Fruit fly (Drosophila melanogaster) whole organism, embryonic: ENCODE data around the gene CG11986.

ENCODE experiments used
- Adf1 ChIP-seq: fragments of 200-800 bp; sonication (Bioruptor generic); IDR thresholded peaks from 2 replicates; pipeline ENCODE4 v1.3.6; 2022; ENCODE audit warnings: missing biosample characterization, missing genetic modification characterization
- BEAF-32 ChIP-seq: fragments of 200-800 bp; sonication (Bioruptor generic); optimal IDR thresholded peaks from 3 replicates; lab custom pipeline; 2017; ENCODE audit warnings: missing biosample characterization, missing genetic modification characterization, mild to moderate bottlenecking, moderate library complexity, missing genetic modification reagents
- CG10147 ChIP-seq: fragments of 200-800 bp; sonication (Bioruptor generic); optimal IDR thresholded peaks from 2 replicates; lab custom pipeline; 2019; ENCODE audit warnings: missing biosample characterization, mild to moderate bottlenecking, missing genetic modification characterization, moderate library complexity
- CG10209 ChIP-seq: fragments of 200-800 bp; sonication (Bioruptor generic); optimal IDR thresholded peaks from 3 replicates; lab custom pipeline; 2017; ENCODE audit warnings: missing biosample characterization, mild to moderate bottlenecking, missing genetic modification characterization, missing genetic modification reagents
- CG13123 ChIP-seq: fragments of 200-800 bp; sonication (Bioruptor generic); optimal IDR thresholded peaks from 2 replicates; lab custom pipeline; 2016; ENCODE audit warnings: missing biosample characterization, missing genetic modification characterization
- CG13287 ChIP-seq: fragments of 200-800 bp; sonication (Bioruptor generic); IDR thresholded peaks from 2 replicates; pipeline ENCODE4 v1.3.6; 2022; ENCODE audit warnings: missing biosample characterization, missing genetic modification characterization; ENCODE audit not compliant: partially characterized antibody
- CG15073 ChIP-seq: fragments of 200-800 bp; sonication (Bioruptor generic); optimal IDR thresholded peaks from 2 replicates; lab custom pipeline; 2016; ENCODE audit warnings: missing biosample characterization, missing genetic modification characterization
- CG15601 ChIP-seq: fragments of 200-800 bp; sonication (Bioruptor generic); optimal IDR thresholded peaks from 3 replicates; lab custom pipeline; 2019; ENCODE audit warnings: missing biosample characterization, mild to moderate bottlenecking, missing genetic modification characterization, moderate library complexity
- CG16863 ChIP-seq: fragments of 200-800 bp; sonication (Bioruptor generic); optimal IDR thresholded peaks from 3 replicates; lab custom pipeline; 2016; ENCODE audit warnings: missing biosample characterization, missing genetic modification characterization
- CG17385 ChIP-seq: fragments of 200-800 bp; sonication (Bioruptor generic); optimal IDR thresholded peaks from 3 replicates; lab custom pipeline; 2018; ENCODE audit warnings: missing biosample characterization, mild to moderate bottlenecking, missing genetic modification characterization
- CG18262 ChIP-seq: fragments of 200-800 bp; optimal IDR thresholded peaks from 3 replicates; lab custom pipeline; 2019; ENCODE audit warnings: missing biosample characterization, mild to moderate bottlenecking, missing genetic modification characterization, moderate library complexity
- CG18619 ChIP-seq: fragments of 200-800 bp; sonication (Bioruptor generic); optimal IDR thresholded peaks from 3 replicates; lab custom pipeline; 2017; ENCODE audit warnings: missing biosample characterization, mild to moderate bottlenecking, missing genetic modification characterization
- CG3407 ChIP-seq: fragments of 200-800 bp; sonication (Bioruptor generic); optimal IDR thresholded peaks from 2 replicates; lab custom pipeline; 2018; ENCODE audit warnings: missing biosample characterization, mild to moderate bottlenecking, missing genetic modification characterization
- CG43689 ChIP-seq: fragments of 200-800 bp; sonication (Bioruptor generic); IDR thresholded peaks from 2 replicates; pipeline ENCODE4 v1.3.6; 2022; ENCODE audit warnings: missing biosample characterization, missing genetic modification characterization
- CG4854 ChIP-seq: fragments of 200-800 bp; sonication (Bioruptor generic); optimal IDR thresholded peaks from 2 replicates; lab custom pipeline; 2016; ENCODE audit warnings: missing biosample characterization, missing genetic modification characterization, inconsistent platforms
- CG7928 ChIP-seq: fragments of 200-800 bp; sonication (Bioruptor generic); optimal IDR thresholded peaks from 2 replicates; lab custom pipeline; 2017; ENCODE audit warnings: missing biosample characterization, mild to moderate bottlenecking, missing genetic modification characterization
- CG9727 ChIP-seq: fragments of 200-800 bp; sonication (Bioruptor generic); optimal IDR thresholded peaks from 3 replicates; lab custom pipeline; 2017; ENCODE audit warnings: missing biosample characterization, mild to moderate bottlenecking, missing genetic modification characterization
- CG9876 ChIP-seq: fragments of 200-800 bp; sonication (Bioruptor generic); optimal IDR thresholded peaks from 2 replicates; lab custom pipeline; 2016; ENCODE audit warnings: missing biosample characterization, missing genetic modification characterization
- Dp ChIP-seq: fragments of 200-800 bp; sonication (Bioruptor generic); optimal IDR thresholded peaks from 2 replicates; lab custom pipeline; 2018; ENCODE audit warnings: missing biosample characterization, mild to moderate bottlenecking, missing genetic modification characterization, moderate library complexity
- GATAe ChIP-seq: fragments of 200-800 bp; sonication (Bioruptor generic); conservative IDR thresholded peaks from 2 replicates; pipeline ENCODE4 v1.3.6; 2022; ENCODE audit warnings: missing biosample characterization, missing genetic modification characterization
- HmgD ChIP-seq: fragments of 200-800 bp; sonication (Bioruptor generic); optimal IDR thresholded peaks from 3 replicates; lab custom pipeline; 2016; ENCODE audit warnings: missing biosample characterization, missing genetic modification characterization
- HmgZ ChIP-seq: fragments of 200-800 bp; sonication (Bioruptor generic); optimal IDR thresholded peaks from 2 replicates; lab custom pipeline; 2018; ENCODE audit warnings: missing biosample characterization, mild to moderate bottlenecking, missing genetic modification characterization
- Hmx ChIP-seq: fragments of 200-800 bp; sonication (Bioruptor generic); optimal IDR thresholded peaks from 2 replicates; lab custom pipeline; 2016; ENCODE audit warnings: missing biosample characterization, missing genetic modification characterization
- Hr78 ChIP-seq, 2 experiments: fragments of 200-800 bp in 1 of 2; fragments of >200 bp in 1 of 2; sonication (Bioruptor generic) in 1 of 2; optimal IDR thresholded peaks; 2 replicates each; lab custom pipeline; 2017 to 2019; ENCODE audit warnings: missing biosample characterization in 2 of 2, missing genetic modification characterization in 2 of 2, mild to moderate bottlenecking in 1 of 2, moderate library complexity in 1 of 2
- MESR4 ChIP-seq: fragments of 200-800 bp; sonication (Bioruptor generic); optimal IDR thresholded peaks from 2 replicates; lab custom pipeline; 2018; ENCODE audit warnings: missing biosample characterization, mild to moderate bottlenecking, missing genetic modification characterization, moderate library complexity
- Meics ChIP-seq: fragments of 200-800 bp; sonication (Bioruptor generic); optimal IDR thresholded peaks from 2 replicates; lab custom pipeline; 2017; ENCODE audit warnings: missing biosample characterization, mild to moderate bottlenecking, missing genetic modification characterization
- Optix ChIP-seq: fragments of 200-800 bp; sonication (Bioruptor generic); IDR thresholded peaks from 3 replicates; pipeline ENCODE4 v1.3.6; 2022; ENCODE audit warnings: missing biosample characterization, missing genetic modification characterization
- Pdp1 ChIP-seq, 2 experiments: fragments of 200-800 bp; sonication (Bioruptor generic); optimal IDR thresholded peaks; 3 replicates each; lab custom pipeline; 2016; ENCODE audit warnings: missing biosample characterization in 2 of 2, missing genetic modification characterization in 2 of 2, mild to moderate bottlenecking in 1 of 2, moderate library complexity in 1 of 2
- Scr ChIP-seq: fragments of 200-800 bp; sonication (Bioruptor generic); IDR thresholded peaks from 2 replicates; pipeline ENCODE4 v1.3.6; 2022; ENCODE audit warnings: missing biosample characterization, missing genetic modification characterization; ENCODE audit not compliant: partially characterized antibody
- Side ChIP-seq: fragments of 200-800 bp; sonication (Bioruptor generic); optimal IDR thresholded peaks from 2 replicates; lab custom pipeline; 2016; ENCODE audit warnings: missing biosample characterization, missing genetic modification characterization
- Ssrp ChIP-seq: fragments of 200-800 bp; sonication (Bioruptor generic); optimal IDR thresholded peaks from 2 replicates; lab custom pipeline; 2018; ENCODE audit warnings: missing biosample characterization, mild to moderate bottlenecking, missing genetic modification characterization, moderate library complexity
- Taf1 ChIP-seq: fragments of 200-800 bp; sonication (Bioruptor generic); IDR thresholded peaks from 2 replicates; pipeline ENCODE4 v1.3.6; 2022; ENCODE audit warnings: missing biosample characterization, missing genetic modification characterization
- ab ChIP-seq: fragments of 200-800 bp; sonication (Bioruptor generic); optimal IDR thresholded peaks from 2 replicates; lab custom pipeline; 2016; ENCODE audit warnings: missing biosample characterization, missing genetic modification characterization
- bab2 ChIP-seq: fragments of 200-800 bp; sonication (Bioruptor generic); optimal IDR thresholded peaks from 2 replicates; lab custom pipeline; 2016; ENCODE audit warnings: missing biosample characterization, missing genetic modification characterization
- cas ChIP-seq: fragments of 200-800 bp; sonication (Bioruptor generic); IDR thresholded peaks from 2 replicates; pipeline ENCODE4 v1.3.6; 2022; ENCODE audit warnings: missing biosample characterization, missing genetic modification characterization
- dati ChIP-seq: fragments of 200-800 bp; sonication (Bioruptor generic); IDR thresholded peaks from 2 replicates; pipeline ENCODE4 v1.3.6; 2022; ENCODE audit warnings: missing biosample characterization, missing genetic modification characterization
- fu2 ChIP-seq: fragments of 200-800 bp; sonication (Bioruptor generic); optimal IDR thresholded peaks from 2 replicates; lab custom pipeline; 2016; ENCODE audit warnings: missing biosample characterization, missing genetic modification characterization
- gce ChIP-seq: fragments of 200-800 bp; sonication (Bioruptor generic); IDR thresholded peaks from 3 replicates; pipeline ENCODE4 v1.3.6; 2022; ENCODE audit warnings: missing biosample characterization, missing genetic modification characterization
- grn ChIP-seq: fragments of 200-800 bp; sonication (Bioruptor generic); optimal IDR thresholded peaks from 3 replicates; lab custom pipeline; 2017; ENCODE audit warnings: missing biosample characterization, missing genetic modification characterization
- h ChIP-seq: fragments of >200 bp; optimal IDR thresholded peaks from 2 replicates; lab custom pipeline; 2017
- hkb ChIP-seq, 2 experiments: fragments of 200-800 bp in 1 of 2; fragments of >200 bp in 1 of 2; sonication (Bioruptor generic) in 1 of 2; IDR thresholded peaks in 1 of 2; optimal IDR thresholded peaks in 1 of 2; 2 replicates each; pipeline versions ENCODE4 v1.3.6 to Lab custom; 2017 to 2022; ENCODE audit warnings: missing biosample characterization in 1 of 2, missing genetic modification characterization in 1 of 2
- ind ChIP-seq: fragments of 200-800 bp; sonication (Bioruptor generic); optimal IDR thresholded peaks from 3 replicates; lab custom pipeline; 2016; ENCODE audit warnings: missing biosample characterization, missing genetic modification characterization
- otp ChIP-seq: fragments of 200-800 bp; sonication (Bioruptor generic); IDR thresholded peaks from 3 replicates; pipeline ENCODE4, ENCODE4 v1.3.6; 2022; ENCODE audit warnings: missing biosample characterization, missing genetic modification characterization
- pnt ChIP-seq: fragments of 200-800 bp; sonication (Bioruptor generic); optimal IDR thresholded peaks from 3 replicates; lab custom pipeline; 2016; ENCODE audit warnings: missing biosample characterization, missing genetic modification characterization
- ro ChIP-seq: fragments of 200-800 bp; sonication (Bioruptor generic); IDR thresholded peaks from 2 replicates; pipeline ENCODE4 v1.3.6; 2022; ENCODE audit warnings: missing biosample characterization, missing genetic modification characterization
- sisA ChIP-seq: fragments of 200-800 bp; sonication (Bioruptor generic); IDR thresholded peaks from 2 replicates; pipeline ENCODE4 v1.3.6; 2022; ENCODE audit warnings: missing biosample characterization, missing genetic modification characterization
- sr ChIP-seq: fragments of 200-800 bp; sonication (Bioruptor generic); IDR thresholded peaks from 3 replicates; pipeline ENCODE4 v1.3.6; 2022; ENCODE audit warnings: missing biosample characterization, missing genetic modification characterization
- ssp ChIP-seq: fragments of 200-800 bp; sonication (Bioruptor generic); IDR thresholded peaks from 2 replicates; pipeline ENCODE4 v1.3.6; 2022; ENCODE audit warnings: missing biosample characterization, missing genetic modification characterization
- tup ChIP-seq: fragments of 200-800 bp; sonication (Bioruptor generic); optimal IDR thresholded peaks from 2 replicates; lab custom pipeline; 2016; ENCODE audit warnings: missing biosample characterization, mild to moderate bottlenecking, missing genetic modification characterization, moderate library complexity

The CG11986 gene

DNA sequence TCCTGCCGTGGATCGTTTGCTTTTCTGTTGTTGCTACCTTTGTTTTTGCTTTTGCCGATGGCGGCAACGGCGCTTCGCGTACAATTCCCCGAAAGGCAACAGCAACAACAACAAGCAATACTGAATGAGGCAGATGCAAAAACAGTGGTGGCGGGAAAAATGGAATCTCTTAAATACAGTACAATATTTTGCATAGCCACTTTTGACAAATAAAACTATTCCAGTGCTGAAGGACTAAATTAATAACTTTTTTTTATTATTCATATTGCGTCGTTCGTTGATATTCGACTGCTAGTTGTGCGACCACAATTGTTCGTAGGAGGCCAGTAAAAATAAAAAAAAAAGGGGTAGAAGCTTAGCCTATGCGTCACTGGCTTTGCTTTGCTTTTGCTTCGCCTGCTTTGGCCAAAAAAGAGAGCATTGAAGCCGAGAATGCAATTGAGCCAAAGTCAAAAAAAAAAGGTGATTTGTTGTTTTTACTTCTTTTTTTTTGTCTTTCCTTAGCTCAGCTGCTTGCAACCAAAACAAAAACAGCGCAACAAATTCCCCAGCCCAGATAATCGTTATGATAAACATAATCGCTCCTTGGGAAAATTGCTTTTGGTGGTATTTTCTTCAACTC is 16.7 kb downstream of the CG11986 start (continued):
- TF ChIP-seq gce (GFP tag; lab: Robert Waterston, UW) (peak; percentile 89; the same call in 2 of the 3 replicates), CG17385 (GFP tag; lab: Kevin White, UChicago) (peak; percentile 84), CG9727 (GFP tag; lab: Kevin White, UChicago) (peak; percentile 80), ab (GFP tag; lab: Kevin White, UChicago) (no peak), CG13287 (GFP tag; lab: Robert Waterston, UW) (no peak), grn (GFP tag; lab: Kevin White, UChicago) (no peak), HmgZ (tag; lab: Kevin White, UChicago) (peak; percentile 85), CG43689 (GFP tag; lab: Robert Waterston, UW) (peak; percentile 86), CG13123 (GFP tag; lab: Kevin White, UChicago) (peak; percentile 68), CG18619 (peak; percentile 81), HmgD (peak; percentile 72), CG10209 (peak; percentile 85), Taf1 (GFP tag; lab: Robert Waterston, UW) (peak; percentile 74), CG10147 (GFP tag; lab: Kevin White, UChicago) (peak; percentile 79), ind (GFP tag; lab: Kevin White, UChicago) (peak; percentile 87), Pdp1 (GFP tag; optimal IDR thresholded peaks at IDR 0.05; lab: Kevin White, UChicago) (peak; percentile 63 to 83), dati (GFP tag; lab: Robert Waterston, UW) (peak; percentile 83), CG3407 (GFP tag; lab: Kevin White, UChicago) (peak; percentile 77), Side (GFP tag; lab: Kevin White, UChicago) (peak; percentile 85), GATAe (GFP tag; lab: Robert Waterston, UW) (peak; percentile 30; the same call in 1 of the 2 replicates), h (lab: Kevin White, UChicago) (no peak), sr (GFP tag; lab: Robert Waterston, UW) (peak; percentile 83), CG16863 (GFP tag; lab: Kevin White, UChicago) (peak; percentile 75), CG15601 (tag; lab: Kevin White, UChicago) (peak; percentile 61), fu2 (peak; percentile 70), ssp (GFP tag; lab: Robert Waterston, UW) (peak; percentile 78), CG4854 (GFP tag; lab: Kevin White, UChicago) (peak; percentile 80), Ssrp (tag; lab: Kevin White, UChicago) (peak; percentile 82), pnt (GFP tag; lab: Kevin White, UChicago) (peak; percentile 80), Scr (GFP tag; lab: Robert Waterston, UW) (no peak), CG7928 (peak; percentile 63), tup (GFP tag; lab: Kevin White, UChicago) (peak; percentile 83), otp (GFP tag; lab: Robert Waterston, UW) (peak; percentile 88), Dp (GFP tag; lab: Kevin White, UChicago) (no peak), Adf1 (GFP tag; lab: Robert Waterston, UW) (peak; percentile 50), hkb (optimal IDR thresholded peaks at IDR 0.05; lab: Kevin White, UChicago) (no peak), hkb (GFP tag; IDR thresholded peaks at IDR 0.05; lab: Robert Waterston, UW) (peak; percentile 96), Meics (GFP tag; lab: Kevin White, UChicago) (peak; percentile 87), MESR4 (GFP tag; lab: Kevin White, UChicago) (peak; percentile 28), cas (GFP tag; lab: Robert Waterston, UW) (peak; percentile 71), bab2 (GFP tag; lab: Kevin White, UChicago) (peak; percentile 70), CG18262 (peak; percentile 84), CG15073 (GFP tag; lab: Kevin White, UChicago) (peak; percentile 62), Hmx (GFP tag; lab: Kevin White, UChicago) (peak; percentile 53), CG9876 (GFP tag; lab: Kevin White, UChicago) (no peak), sisA (peak; percentile 91), ro (GFP tag; lab: Robert Waterston, UW) (peak; percentile 65), BEAF-32 (GFP tag; lab: Kevin White, UChicago) (no peak), Optix (GFP tag; lab: Robert Waterston, UW) (peak; percentile 89), Hr78 (GFP tag; optimal IDR thresholded peaks at IDR 0.05; lab: Kevin White, UChicago) (peak in 1 of 2 experiments; percentile 46)
